Worm (Caenorhabditis elegans) whole organism, young adult: ENCODE measurements around the gene swd-2.2.

ENCODE experiments used
- B0035.1 ChIP-seq: sonication (generic microtip); optimal IDR thresholded peaks from 2 replicates; lab custom pipeline; 2016; ENCODE audit warnings: missing genetic modification characterization, mild to moderate bottlenecking, missing compliant biosample characterization, missing genotype, missing genetic modification reagents
- C06A6.2 ChIP-seq: fragments of 200-800 bp; sonication (Bioruptor generic); conservative IDR thresholded peaks from 2 replicates; pipeline ENCODE4 v1.3.6; 2022; ENCODE audit warnings: missing genetic modification characterization, missing compliant biosample characterization
- C17E4.6 ChIP-seq: fragments of 200-800 bp; sonication (Bioruptor generic); IDR thresholded peaks from 2 replicates; pipeline ENCODE4 v1.3.6; 2022; ENCODE audit warnings: missing genetic modification reagents, missing genetic modification characterization, missing compliant biosample characterization
- D2030.7 ChIP-seq: fragments of 200-800 bp; sonication (Bioruptor generic); IDR thresholded peaks from 2 replicates; pipeline ENCODE4 v1.3.6; 2022; ENCODE audit warnings: missing genetic modification reagents, missing genetic modification characterization, missing compliant biosample characterization
- F10E7.11 ChIP-seq: sonication (generic microtip); optimal IDR thresholded peaks from 2 replicates; lab custom pipeline; 2017; ENCODE audit warnings: mild to moderate bottlenecking, missing genetic modification characterization, moderate library complexity, missing compliant biosample characterization
- F23B12.7 ChIP-seq: sonication (generic microtip); optimal IDR thresholded peaks from 2 replicates; lab custom pipeline; 2017; ENCODE audit warnings: missing genetic modification characterization, mild to moderate bottlenecking, missing compliant biosample characterization, antibody characterized with exemption, moderate library complexity; ENCODE audit not compliant: insufficient read depth
- F55B11.4 ChIP-seq: sonication (generic microtip); optimal IDR thresholded peaks from 2 replicates; lab custom pipeline; 2016; ENCODE audit warnings: missing compliant biosample characterization, missing genetic modification characterization, borderline replicate concordance; ENCODE audit not compliant: insufficient read depth
- F57C9.4 ChIP-seq: sonication (generic microtip); optimal IDR thresholded peaks from 2 replicates; lab custom pipeline; 2017; ENCODE audit warnings: mild to moderate bottlenecking, missing genetic modification characterization, missing compliant biosample characterization
- K11D2.4 ChIP-seq: fragments of 200-800 bp; sonication (Bioruptor generic); IDR thresholded peaks from 2 replicates; pipeline ENCODE4 v1.3.6; 2022; ENCODE audit warnings: missing genetic modification reagents, missing genetic modification characterization, missing compliant biosample characterization
- Y56A3A.18 ChIP-seq: fragments of 200-800 bp; sonication (Bioruptor generic); IDR thresholded peaks from 2 replicates; pipeline ENCODE4 v1.3.6; 2022; ENCODE audit warnings: missing genetic modification reagents, missing genetic modification characterization, missing compliant biosample characterization
- Y95B8A.8 ChIP-seq: fragments of 200-800 bp; sonication (Bioruptor generic); IDR thresholded peaks from 2 replicates; pipeline ENCODE4 v1.3.6; 2022; ENCODE audit warnings: missing genetic modification reagents, missing genetic modification characterization, missing compliant biosample characterization
- ama-1 ChIP-seq, 3 experiments: fragments of 150-350 bp in 1 of 3; sonication (generic microtip) in 2 of 3; optimal IDR thresholded peaks; 2 replicates each; lab custom pipeline; 2014 to 2018; ENCODE audit warnings: missing biosample characterization in 2 of 3, missing genetic modification characterization in 2 of 3, missing genetic modification reagents in 2 of 3
- aptf-2 ChIP-seq: fragments of 200-800 bp; sonication (Bioruptor generic); conservative IDR thresholded peaks from 2 replicates; pipeline ENCODE4 v1.3.6; 2022; ENCODE audit warnings: missing genetic modification reagents, missing genetic modification characterization, missing compliant biosample characterization
- aptf-3 ChIP-seq: fragments of 200-800 bp; sonication (Bioruptor generic); IDR thresholded peaks from 2 replicates; pipeline ENCODE4 v1.3.6; 2022; ENCODE audit warnings: missing genetic modification characterization, missing compliant biosample characterization
- athp-1 ChIP-seq: sonication (generic microtip); optimal IDR thresholded peaks from 2 replicates; lab custom pipeline; 2017; ENCODE audit warnings: mild to moderate bottlenecking, missing genetic modification characterization, missing compliant biosample characterization
- ccch-3 ChIP-seq: fragments of 200-800 bp; sonication (Bioruptor generic); optimal IDR thresholded peaks from 2 replicates; lab custom pipeline; 2018; ENCODE audit warnings: mild to moderate bottlenecking, missing genetic modification characterization, missing compliant biosample characterization
- ceh-40 ChIP-seq: fragments of 200-800 bp; sonication (Bioruptor generic); IDR thresholded peaks from 2 replicates; pipeline ENCODE4 v1.3.6; 2022; ENCODE audit warnings: missing genetic modification characterization, missing compliant biosample characterization
- ceh-79 ChIP-seq: sonication (generic microtip); optimal IDR thresholded peaks from 2 replicates; lab custom pipeline; 2017; ENCODE audit warnings: mild to moderate bottlenecking, missing genetic modification characterization, missing compliant biosample characterization
- dox-1 ChIP-seq: fragments of 200-800 bp; sonication (Bioruptor generic); IDR thresholded peaks from 2 replicates; pipeline ENCODE4 v1.3.6; 2022; ENCODE audit warnings: missing genetic modification reagents, missing genetic modification characterization, missing compliant biosample characterization
- dpl-1 ChIP-seq: fragments of 150-350 bp; optimal IDR thresholded peaks from 2 replicates; lab custom pipeline; 2014; ENCODE audit warnings: missing biosample characterization, missing genetic modification reagents, missing genetic modification characterization
- egrh-3 ChIP-seq: fragments of 200-800 bp; sonication (Bioruptor generic); IDR thresholded peaks from 2 replicates; pipeline ENCODE4 v1.3.6; 2022; ENCODE audit warnings: missing genetic modification reagents, missing genetic modification characterization, missing compliant biosample characterization
- fkh-3 ChIP-seq: sonication (generic microtip); optimal IDR thresholded peaks from 2 replicates; lab custom pipeline; 2016; ENCODE audit warnings: mild to moderate bottlenecking, missing genetic modification characterization, missing compliant biosample characterization
- him-1 ChIP-seq: sonication (generic microtip); optimal IDR thresholded peaks from 2 replicates; lab custom pipeline; 2016; ENCODE audit warnings: missing genotype, missing genetic modification reagents, missing genetic modification characterization, missing compliant biosample characterization
- hlh-12 ChIP-seq: sonication (generic microtip); optimal IDR thresholded peaks from 2 replicates; lab custom pipeline; 2016; ENCODE audit warnings: missing genetic modification characterization, missing compliant biosample characterization
- hmg-1.2 ChIP-seq: fragments of 200-800 bp; sonication (Bioruptor generic); IDR thresholded peaks from 2 replicates; pipeline ENCODE4 v1.3.6; 2022; ENCODE audit warnings: missing genetic modification reagents, missing genetic modification characterization, missing compliant biosample characterization
- hrde-1 ChIP-seq: sonication (generic microtip); optimal IDR thresholded peaks from 2 replicates; lab custom pipeline; 2016; ENCODE audit warnings: missing genetic modification characterization, mild to moderate bottlenecking, missing compliant biosample characterization, moderate library complexity, missing genotype, missing genetic modification reagents, borderline replicate concordance
- lag-1 ChIP-seq: fragments of 200-800 bp; sonication (Bioruptor generic); IDR thresholded peaks from 2 replicates; pipeline ENCODE4 v1.3.6; 2022; ENCODE audit warnings: missing genetic modification reagents, missing genetic modification characterization, missing compliant biosample characterization
- lin-54 ChIP-seq: fragments of 200-800 bp; sonication (Bioruptor generic); optimal IDR thresholded peaks from 2 replicates; lab custom pipeline; 2018; ENCODE audit warnings: mild to moderate bottlenecking, missing genetic modification characterization, missing compliant biosample characterization
- lir-1 ChIP-seq: fragments of 200-800 bp; sonication (Bioruptor generic); conservative IDR thresholded peaks from 2 replicates; pipeline ENCODE4 v1.3.6; 2022; ENCODE audit warnings: missing genetic modification reagents, missing genetic modification characterization, missing compliant biosample characterization
- madf-10 ChIP-seq: sonication (generic microtip); optimal IDR thresholded peaks from 2 replicates; lab custom pipeline; 2016; ENCODE audit warnings: mild to moderate bottlenecking, missing genetic modification characterization, missing compliant biosample characterization
- mcd-1 ChIP-seq: fragments of 200-800 bp; sonication (Bioruptor generic); IDR thresholded peaks from 2 replicates; pipeline ENCODE4 v1.3.6; 2022; ENCODE audit warnings: missing genetic modification reagents, missing genetic modification characterization, missing compliant biosample characterization
- mel-28 ChIP-seq: sonication (generic microtip); optimal IDR thresholded peaks from 2 replicates; lab custom pipeline; 2016; ENCODE audit warnings: borderline replicate concordance, mild to moderate bottlenecking, missing genetic modification characterization, missing compliant biosample characterization
- mxl-1 ChIP-seq: sonication (generic microtip); optimal IDR thresholded peaks from 2 replicates; lab custom pipeline; 2016; ENCODE audit warnings: missing genetic modification characterization, missing compliant biosample characterization
- nfyb-1 ChIP-seq: fragments of 200-800 bp; sonication (Bioruptor generic); IDR thresholded peaks from 2 replicates; pipeline ENCODE4 v1.3.6; 2022; ENCODE audit warnings: missing genetic modification reagents, missing genetic modification characterization, missing compliant biosample characterization
- nhr-120 ChIP-seq: fragments of 200-800 bp; sonication (Bioruptor generic); IDR thresholded peaks from 2 replicates; pipeline ENCODE4 v1.3.6; 2022; ENCODE audit warnings: missing genetic modification characterization, missing compliant biosample characterization
- nhr-80 ChIP-seq: sonication (generic microtip); optimal IDR thresholded peaks from 2 replicates; lab custom pipeline; 2016; ENCODE audit warnings: missing genetic modification characterization, missing compliant biosample characterization
- nhr-90 ChIP-seq: sonication (generic microtip); optimal IDR thresholded peaks from 2 replicates; lab custom pipeline; 2016; ENCODE audit warnings: missing genotype, mild to moderate bottlenecking, missing genetic modification characterization, missing compliant biosample characterization
- pbrm-1 ChIP-seq: fragments of 200-800 bp; sonication (Bioruptor generic); IDR thresholded peaks from 2 replicates; pipeline ENCODE4 v1.3.6; 2022; ENCODE audit warnings: missing genetic modification reagents, missing genetic modification characterization, missing compliant biosample characterization
- rpc-1 ChIP-seq, 2 experiments: fragments of 150-350 bp in 1 of 2; sonication (generic microtip) in 1 of 2; optimal IDR thresholded peaks; 2 replicates each; lab custom pipeline; 2014 to 2018; ENCODE audit warnings: missing biosample characterization in 1 of 2, missing genetic modification characterization in 1 of 2, missing genetic modification reagents in 1 of 2, missing genotype in 1 of 2
- sdz-38 ChIP-seq: sonication (generic microtip); optimal IDR thresholded peaks from 2 replicates; lab custom pipeline; 2016; ENCODE audit warnings: missing genotype, missing genetic modification characterization, missing compliant biosample characterization
- snpc-1.3 ChIP-seq: sonication (generic microtip); optimal IDR thresholded peaks from 2 replicates; lab custom pipeline; 2017; ENCODE audit warnings: missing genetic modification characterization, mild to moderate bottlenecking, missing compliant biosample characterization, antibody characterized with exemption, moderate library complexity, missing genotype, missing genetic modification reagents; ENCODE audit not compliant: insufficient read depth
- snpc-3.4 ChIP-seq: sonication (generic microtip); optimal IDR thresholded peaks from 2 replicates; lab custom pipeline; 2017; ENCODE audit warnings: missing genetic modification characterization, mild to moderate bottlenecking, missing compliant biosample characterization, antibody characterized with exemption, moderate library complexity, missing genotype, missing genetic modification reagents
- sptf-2 ChIP-seq: fragments of 200-800 bp; sonication (Bioruptor generic); optimal IDR thresholded peaks from 2 replicates; lab custom pipeline; 2018; ENCODE audit warnings: mild to moderate bottlenecking, missing genetic modification characterization, missing compliant biosample characterization
- tbp1 ChIP-seq: fragments of 200-800 bp; sonication (Bioruptor generic); optimal IDR thresholded peaks from 2 replicates; lab custom pipeline; 2018; ENCODE audit warnings: mild to moderate bottlenecking, missing genetic modification characterization, missing compliant biosample characterization
- unc-130 ChIP-seq: sonication (generic microtip); optimal IDR thresholded peaks from 2 replicates; lab custom pipeline; 2016; ENCODE audit warnings: missing genetic modification reagents, missing genetic modification characterization, missing compliant biosample characterization
- ztf-28 ChIP-seq: fragments of 200-800 bp; sonication (Bioruptor generic); IDR thresholded peaks from 2 replicates; pipeline ENCODE4 v1.3.6; 2022; ENCODE audit warnings: missing genetic modification reagents, missing genetic modification characterization, missing compliant biosample characterization
- ztf-6 ChIP-seq: fragments of 200-800 bp; sonication (Bioruptor generic); IDR thresholded peaks from 2 replicates; pipeline ENCODE4 v1.3.6; 2022; ENCODE audit warnings: missing genetic modification reagents, missing genetic modification characterization, missing compliant biosample characterization

Gene swd-2.2

DNA sequence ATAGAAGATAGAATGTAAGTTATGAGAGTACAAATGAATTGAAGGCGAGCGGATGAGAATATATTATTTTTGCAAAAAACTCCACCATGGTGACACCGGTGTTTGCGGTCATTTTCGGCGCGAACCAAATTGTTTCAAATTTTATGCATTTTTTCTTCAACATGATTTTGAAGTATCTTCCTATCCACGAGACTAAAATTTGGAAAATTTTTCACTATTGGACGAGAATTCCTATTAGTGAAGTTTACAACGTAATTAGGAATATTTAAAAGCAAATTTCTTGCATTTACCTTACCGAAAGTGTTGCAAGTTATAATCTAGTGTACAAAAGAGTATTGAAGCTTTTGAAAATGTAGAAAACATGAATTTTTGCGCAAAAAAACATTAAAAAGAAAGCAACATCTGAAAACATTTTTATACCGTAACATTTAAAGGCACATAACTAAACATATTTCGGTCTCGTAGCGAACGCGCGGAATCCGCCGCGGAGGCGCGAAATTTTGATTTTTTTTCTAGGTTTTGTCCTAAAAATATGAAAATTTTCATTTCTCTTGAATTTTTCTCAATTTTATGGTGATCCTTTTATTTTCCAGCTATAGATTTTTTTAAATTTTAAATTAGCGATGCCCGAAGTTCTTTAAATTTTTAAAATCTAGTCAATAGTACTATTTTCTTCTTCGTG lies 22.4 kb downstream of the swd-2.2 start, which contains the start of gene sgo-1 (continued):
- TF ChIP-seq hrde-1 (peak; percentile 69), unc-130 (GFP tag; lab: Kevin White, UChicago) (peak; percentile 87), K11D2.4 (GFP tag; lab: Robert Waterston, UW) (no peak), egrh-3 (GFP tag; lab: Robert Waterston, UW) (no peak), snpc-3.4 (tag; lab: Kevin White, UChicago) (peak; percentile 95), mel-28 (tag; lab: Kevin White, UChicago) (no peak), nhr-80 (tag; lab: Kevin White, UChicago) (no peak), B0035.1 (tag; lab: Kevin White, UChicago) (no peak), lag-1 (GFP tag; lab: Robert Waterston, UW) (no peak), Y95B8A.8 (GFP tag; lab: Robert Waterston, UW) (peak; percentile 98), ztf-28 (peak; percentile 73; the same call in 1 of the 2 replicates), F23B12.7 (no peak), snpc-1.3 (peak; percentile 85), nhr-120 (GFP tag; lab: Robert Waterston, UW) (no peak), Y56A3A.18 (GFP tag; lab: Robert Waterston, UW) (no peak), hmg-1.2 (GFP tag; lab: Robert Waterston, UW) (peak; percentile 68), F10E7.11 (no peak), mcd-1 (GFP tag; lab: Robert Waterston, UW) (peak; percentile 78), ccch-3 (GFP tag; lab: Kevin White, UChicago) (no peak), rpc-1 (optimal IDR thresholded peaks at IDR 0.05; lab: Kevin White, UChicago) (no peak), rpc-1 (tag; optimal IDR thresholded peaks at IDR 0.05; lab: Kevin White, UChicago) (no peak), sdz-38 (tag; lab: Kevin White, UChicago) (no peak), tbp1 (GFP tag; lab: Kevin White, UChicago) (peak; percentile 67), C06A6.2 (no peak), him-1 (tag; lab: Kevin White, UChicago) (peak; percentile 24), madf-10 (tag; lab: Kevin White, UChicago) (no peak), hlh-12 (no peak), dpl-1 (peak; percentile 95), mxl-1 (tag; lab: Kevin White, UChicago) (no peak), sptf-2 (no peak), ztf-6 (no peak), lir-1 (peak; percentile 69; the same call in 1 of the 2 replicates), ceh-40 (GFP tag; lab: Robert Waterston, UW) (no peak), lin-54 (GFP tag; lab: Kevin White, UChicago) (peak; percentile 91), athp-1 (tag; lab: Kevin White, UChicago) (peak; percentile 70), aptf-3 (GFP tag; lab: Robert Waterston, UW) (no peak), C17E4.6 (GFP tag; lab: Robert Waterston, UW) (peak; percentile 88), F55B11.4 (tag; lab: Kevin White, UChicago) (no peak), ceh-79 (no peak), nhr-90 (tag; lab: Kevin White, UChicago) (no peak), D2030.7 (GFP tag; lab: Robert Waterston, UW) (peak; percentile 99), ama-1 (optimal IDR thresholded peaks at IDR 0.05; lab: Kevin White, UChicago) (no peak), ama-1 (GFP tag; optimal IDR thresholded peaks at IDR 0.05; lab: Kevin White, UChicago) (no peak), dox-1 (GFP tag; lab: Robert Waterston, UW) (peak; percentile 91), aptf-2 (GFP tag; lab: Robert Waterston, UW) (no peak), pbrm-1 (peak; percentile 77; the same call in 1 of the 2 replicates), fkh-3 (tag; lab: Kevin White, UChicago) (no peak), nfyb-1 (GFP tag; lab: Robert Waterston, UW) (peak; percentile 62; the same call in 1 of the 2 replicates), F57C9.4 (tag; lab: Kevin White, UChicago) (no peak)
